Worm (Caenorhabditis elegans): ENCODE measurements around the gene mrps-22.

DNA sequence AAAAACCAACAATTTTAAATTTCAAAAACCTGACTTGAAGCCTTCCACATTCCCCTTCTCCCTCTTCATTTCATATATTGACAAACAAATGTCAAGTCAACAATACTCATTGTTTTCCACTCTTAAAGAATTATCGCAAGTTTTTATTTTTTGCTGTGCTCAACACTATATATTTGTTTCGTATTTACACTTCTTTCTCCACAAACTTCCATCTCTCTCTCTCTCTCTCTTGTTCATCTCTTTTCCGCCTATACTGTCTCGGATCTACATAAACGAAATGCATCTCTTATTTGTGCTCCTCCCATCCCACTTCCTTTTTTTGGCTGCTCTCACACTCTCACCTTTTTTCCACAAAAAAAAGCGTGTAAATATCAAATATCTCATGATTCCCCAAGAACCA is 30.3 kb downstream of the mrps-22 start, which contains the start of gene C14A4.12:
- TF ChIP-seq atf-7 (tag; optimal IDR thresholded peaks at IDR 0.05): no peak
- TF ChIP-seq mel-28 (tag; optimal IDR thresholded peaks at IDR 0.05; ENCODE audit: borderline replicate concordance): no peak
- no peak for TF ChIP-seq unc-130 (GFP tag; optimal IDR thresholded peaks at IDR 0.05)
- TF ChIP-seq F33H1.4 (GFP tag; IDR thresholded peaks at IDR 0.05): no peak
- TF ChIP-seq Y56A3A.18 (GFP tag; IDR thresholded peaks at IDR 0.05): no peak
- no peak for TF ChIP-seq unc-62 (GFP tag; optimal IDR thresholded peaks at IDR 0.05)
- TF ChIP-seq mes-4 (tag; optimal IDR thresholded peaks at IDR 0.05): no peak
- TF ChIP-seq madf-6 (GFP tag; IDR thresholded peaks at IDR 0.05): no peak
- no peak for TF ChIP-seq sea-2 (GFP tag; IDR thresholded peaks at IDR 0.05)
- TF ChIP-seq ztf-6 (GFP tag; IDR thresholded peaks at IDR 0.05): no peak
- no peak for TF ChIP-seq ccch-3 (GFP tag; optimal IDR thresholded peaks at IDR 0.05)
- TF ChIP-seq gei-17 (GFP tag; optimal IDR thresholded peaks at IDR 0.05): no peak
- no peak for TF ChIP-seq ceh-27 (GFP tag; optimal IDR thresholded peaks at IDR 0.05)
- TF ChIP-seq dpl-1 (GFP tag; optimal IDR thresholded peaks at IDR 0.05): no peak

All from whole organism, young adult.